Worm (Caenorhabditis elegans): ENCODE measurements around the gene pals-39.

ce11 chrV:12415656-12416055, 28.0 kb downstream of the pals-39 start, which contains the start of gene cdr-2:
- TF ChIP-seq unc-130 (GFP tag; optimal IDR thresholded peaks at IDR 0.05) (no peak), ces-1 (GFP tag; optimal IDR thresholded peaks at IDR 0.05) (no peak), lin-38 (GFP tag; IDR thresholded peaks at IDR 0.05) (no peak), ama-1 (optimal IDR thresholded peaks at IDR 0.05) (no peak), unc-62 (GFP tag; optimal IDR thresholded peaks at IDR 0.05 in 1 of 2) (no peak), unc-62 (tag; optimal IDR thresholded peaks at IDR 0.05) (no peak), nhr-237 (tag; optimal IDR thresholded peaks at IDR 0.05) (no peak), lsy-2 (tag; optimal IDR thresholded peaks at IDR 0.05) (no peak), madf-9 (GFP tag; conservative IDR thresholded peaks at IDR 0.05) (no peak), lir-3 (tag; optimal IDR thresholded peaks at IDR 0.05) (no peak), zfp-3 (GFP tag; conservative IDR thresholded peaks at IDR 0.05) (no peak), attf-4 (tag; optimal IDR thresholded peaks at IDR 0.05) (no peak), nhr-25 (tag; optimal IDR thresholded peaks at IDR 0.05; ENCODE audit: borderline replicate concordance, insufficient read depth) (no peak), hlh-11 (tag; optimal IDR thresholded peaks at IDR 0.05) (no peak), nhr-11 (tag; optimal IDR thresholded peaks at IDR 0.05) (no peak)

Data from whole organism, L4 larva.